Worm (Caenorhabditis elegans) whole organism, midembryonic: Measurements from ENCODE around the gene srw-26.

Source experiments
- T22C8.4 ChIP-seq: fragments of 200-800 bp; sonication (Bioruptor generic); IDR thresholded peaks from 2 replicates; pipeline ENCODE4 v1.3.6; 2022; ENCODE audit warnings: missing genetic modification characterization, missing compliant biosample characterization
- ztf-29 ChIP-seq: fragments of 200-800 bp; sonication (Bioruptor generic); IDR thresholded peaks from 2 replicates; pipeline ENCODE4 v1.3.6; 2022; ENCODE audit warnings: missing genetic modification reagents, missing genetic modification characterization, missing compliant biosample characterization

- TF ChIP-seq T22C8.4 (GFP tag; lab: Robert Waterston, UW) (no peak), ztf-29 (GFP tag; lab: Robert Waterston, UW) (no peak)
Observed at ce11 chrV:15900564-15900963, 31.7 kb downstream of the srw-26 start.
